Worm (Caenorhabditis elegans): ENCODE data around the gene shc-2.
A peak's percentile ranks its signal among the peaks of the same experiment; 100 is the strongest.

The shc-2 gene

DNA sequence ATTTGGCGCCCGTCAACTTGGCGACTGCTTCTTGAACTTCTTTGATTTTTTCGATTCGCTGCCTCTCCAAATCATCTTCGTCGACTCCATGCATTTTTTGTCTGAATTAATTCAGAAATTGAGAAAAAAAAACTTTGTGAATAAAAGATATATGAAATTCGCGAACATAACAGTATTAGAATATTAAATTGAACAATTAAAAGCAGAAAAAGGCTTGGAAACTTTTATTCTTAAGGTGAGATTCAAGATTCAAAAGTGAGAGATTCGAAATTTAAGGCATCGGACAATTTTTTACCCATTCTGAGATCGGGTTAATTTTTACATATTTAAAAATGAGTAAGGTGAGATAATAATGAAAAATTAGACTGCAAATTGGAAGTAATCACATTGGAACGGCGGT is 65.0 kb downstream of the shc-2 start, which contains the start of gene F33G12.3:
Gene F33G12.3, minus strand, starts transcription at position 101 of the 400 bp plus-strand sequence.
- TF ChIP-seq mdl-1 (tag; optimal IDR thresholded peaks at IDR 0.05): no peak

DNA sequence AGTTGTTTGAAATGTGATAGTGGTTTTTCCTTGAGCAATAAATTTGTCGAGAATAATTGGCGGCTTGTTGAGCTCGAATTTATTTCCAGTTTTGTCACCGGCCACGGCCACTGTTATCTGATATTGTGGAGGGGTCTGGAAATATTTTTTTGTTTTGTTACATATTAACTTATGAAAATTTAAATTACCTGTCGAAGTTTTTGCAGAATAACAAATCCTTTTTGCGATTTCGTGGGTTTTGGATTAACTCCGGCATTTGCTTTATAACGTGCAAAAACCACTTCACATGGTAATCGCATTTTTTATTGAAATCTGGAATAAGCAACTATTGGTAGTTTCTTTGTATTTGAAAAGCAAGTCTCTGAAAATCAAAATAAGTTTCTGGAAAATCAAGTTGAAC is 67.2 kb downstream of the shc-2 start, which contains the start of gene lrr-1:
Gene lrr-1, minus strand, starts transcription at position 312 of the 400 bp plus-strand sequence.
- TF ChIP-seq elt-2 (tag; optimal IDR thresholded peaks at IDR 0.05) (peak; percentile 32), nhr-77 (tag; optimal IDR thresholded peaks at IDR 0.05) (peak; percentile 12), jun-1 (tag; optimal IDR thresholded peaks at IDR 0.05) (no peak)

All from whole organism, L3 larva.